Worm (Caenorhabditis elegans): ENCODE data around the gene idpb-1.

idpb-1 gene

ce11 chrII:5057315-5057714 is 44.5 kb upstream of the idpb-1 start:
- no peak for TF ChIP-seq lsy-2 (tag; optimal IDR thresholded peaks at IDR 0.05)
- no peak for TF ChIP-seq unc-62 (GFP tag; optimal IDR thresholded peaks at IDR 0.05)
- TF ChIP-seq nhr-237 (tag; optimal IDR thresholded peaks at IDR 0.05): no peak
- peak; percentile 47 for TF ChIP-seq mls-2 (tag; optimal IDR thresholded peaks at IDR 0.05)
- no peak for TF ChIP-seq lin-32 (GFP tag; optimal IDR thresholded peaks at IDR 0.05)
- TF ChIP-seq M03D4.4 (tag; optimal IDR thresholded peaks at IDR 0.05): peak; percentile 55
- no peak for TF ChIP-seq mep-1 (tag; optimal IDR thresholded peaks at IDR 0.05)
- no peak for TF ChIP-seq elt-1 (tag; optimal IDR thresholded peaks at IDR 0.05; ENCODE audit: borderline replicate concordance, insufficient read depth)
- TF ChIP-seq snpc-4 (tag; optimal IDR thresholded peaks at IDR 0.05): no peak
- no peak for TF ChIP-seq mab-5 (tag; optimal IDR thresholded peaks at IDR 0.05)
- TF ChIP-seq bed-3 (GFP tag; optimal IDR thresholded peaks at IDR 0.05): peak; percentile 1
- peak; percentile 44 for TF ChIP-seq drap-1 (GFP tag; optimal IDR thresholded peaks at IDR 0.05)
- no peak for TF ChIP-seq blmp-1 (tag; optimal IDR thresholded peaks at IDR 0.05)
- no peak for TF ChIP-seq nhr-76 (tag; optimal IDR thresholded peaks at IDR 0.05)
- TF ChIP-seq ztf-11 (tag; optimal IDR thresholded peaks at IDR 0.05): no peak
- TF ChIP-seq sem-2 (GFP tag; optimal IDR thresholded peaks at IDR 0.05): peak; percentile 41
- no peak for TF ChIP-seq elt-3 (tag; optimal IDR thresholded peaks at IDR 0.05)
- TF ChIP-seq ham-2 (GFP tag; optimal IDR thresholded peaks at IDR 0.05): peak; percentile 17
- peak; percentile 60 for TF ChIP-seq sptf-1 (tag; optimal IDR thresholded peaks at IDR 0.05)
- TF ChIP-seq ces-1 (GFP tag; optimal IDR thresholded peaks at IDR 0.05): no peak
- no peak for TF ChIP-seq lin-13 (tag; optimal IDR thresholded peaks at IDR 0.05)
- no peak for TF ChIP-seq nhr-2 (tag; optimal IDR thresholded peaks at IDR 0.05)
- TF ChIP-seq pha-4 (tag; optimal IDR thresholded peaks at IDR 0.05): no peak
- no peak for TF ChIP-seq nhr-12 (tag; optimal IDR thresholded peaks at IDR 0.05)
- no peak for TF ChIP-seq nhr-28 (tag; optimal IDR thresholded peaks at IDR 0.05)
- no peak for TF ChIP-seq zip-8 (tag; optimal IDR thresholded peaks at IDR 0.05)
- TF ChIP-seq cnd-1 (tag; optimal IDR thresholded peaks at IDR 0.05): no peak
- peak; percentile 73 for TF ChIP-seq ceh-83 (GFP tag; optimal IDR thresholded peaks at IDR 0.05)
- no peak for TF ChIP-seq flh-1 (GFP tag; optimal IDR thresholded peaks at IDR 0.05)
- TF ChIP-seq tbx-8 (GFP tag; optimal IDR thresholded peaks at IDR 0.05): peak; percentile 35
- no peak for TF ChIP-seq unc-39 (tag; optimal IDR thresholded peaks at IDR 0.05)
- no peak for TF ChIP-seq ceh-39 (tag; optimal IDR thresholded peaks at IDR 0.05)
- TF ChIP-seq hlh-1 (tag; optimal IDR thresholded peaks at IDR 0.05): no peak
- TF ChIP-seq ceh-43 (GFP tag; optimal IDR thresholded peaks at IDR 0.05): no peak
- TF ChIP-seq unc-120 (tag; optimal IDR thresholded peaks at IDR 0.05; ENCODE audit: poor library complexity, severe bottlenecking): no peak

ce11 chrII:5058036-5058435 is 43.7 kb upstream of the idpb-1 start, which contains the start of gene C27A2.12:
C27A2.12 (minus strand) TSS chrII:5058136.
- TF ChIP-seq blmp-1 (tag; optimal IDR thresholded peaks at IDR 0.05) (no peak), nhr-237 (tag; optimal IDR thresholded peaks at IDR 0.05) (no peak), nhr-28 (tag; optimal IDR thresholded peaks at IDR 0.05) (no peak), drap-1 (GFP tag; optimal IDR thresholded peaks at IDR 0.05) (no peak), unc-120 (tag; optimal IDR thresholded peaks at IDR 0.05; ENCODE audit: poor library complexity, severe bottlenecking) (no peak), elt-3 (tag; optimal IDR thresholded peaks at IDR 0.05) (no peak), ceh-83 (GFP tag; optimal IDR thresholded peaks at IDR 0.05) (no peak)

ce11 chrII:5060719-5061118 is 41.1 kb upstream of the idpb-1 start, which contains the start of gene pho-12:
pho-12 (minus strand) TSS chrII:5060819.
- no peak for TF ChIP-seq ceh-39 (tag; optimal IDR thresholded peaks at IDR 0.05)
- TF ChIP-seq elt-3 (tag; optimal IDR thresholded peaks at IDR 0.05): no peak
- TF ChIP-seq bed-3 (GFP tag; optimal IDR thresholded peaks at IDR 0.05): no peak
- no peak for TF ChIP-seq nhr-76 (tag; optimal IDR thresholded peaks at IDR 0.05)
- no peak for TF ChIP-seq elt-1 (tag; optimal IDR thresholded peaks at IDR 0.05; ENCODE audit: borderline replicate concordance, insufficient read depth)

ce11 chrII:5061794-5062368 is 39.9 kb upstream of the idpb-1 start, which contains the start of gene smc-5:
smc-5 (plus strand) TSS chrII:5062125.
- TF ChIP-seq hlh-1 (tag; optimal IDR thresholded peaks at IDR 0.05) (peak; percentile 57), ceh-39 (tag; optimal IDR thresholded peaks at IDR 0.05) (peak; percentile 42), blmp-1 (tag; optimal IDR thresholded peaks at IDR 0.05) (no peak), unc-120 (tag; optimal IDR thresholded peaks at IDR 0.05; ENCODE audit: poor library complexity, severe bottlenecking) (peak; percentile 26), nhr-76 (tag; optimal IDR thresholded peaks at IDR 0.05) (no peak), lsy-2 (tag; optimal IDR thresholded peaks at IDR 0.05) (peak; percentile 85), ham-2 (GFP tag; optimal IDR thresholded peaks at IDR 0.05) (no peak), mab-5 (tag; optimal IDR thresholded peaks at IDR 0.05) (no peak), zip-8 (tag; optimal IDR thresholded peaks at IDR 0.05) (no peak), snpc-4 (tag; optimal IDR thresholded peaks at IDR 0.05) (no peak), drap-1 (GFP tag; optimal IDR thresholded peaks at IDR 0.05) (no peak), pha-4 (tag; optimal IDR thresholded peaks at IDR 0.05) (peak; percentile 8), lin-13 (tag; optimal IDR thresholded peaks at IDR 0.05) (no peak), unc-62 (GFP tag; optimal IDR thresholded peaks at IDR 0.05) (no peak), tbx-8 (GFP tag; optimal IDR thresholded peaks at IDR 0.05) (no peak), elt-1 (tag; optimal IDR thresholded peaks at IDR 0.05; ENCODE audit: borderline replicate concordance, insufficient read depth) (no peak), ces-1 (GFP tag; optimal IDR thresholded peaks at IDR 0.05) (peak; percentile 56), mep-1 (tag; optimal IDR thresholded peaks at IDR 0.05) (peak; percentile 86), unc-39 (tag; optimal IDR thresholded peaks at IDR 0.05) (no peak), nhr-237 (tag; optimal IDR thresholded peaks at IDR 0.05) (peak; percentile 56), sptf-1 (tag; optimal IDR thresholded peaks at IDR 0.05) (no peak)
